Fruit fly (Drosophila melanogaster) whole organism, adult: Measurements from ENCODE around the gene CG4080.

Experiments used
- CG11617 ChIP-seq: fragments of 200-800 bp; sonication (Bioruptor generic); optimal IDR thresholded peaks from 2 replicates; lab custom pipeline; 2017; ENCODE audit warnings: mild to moderate bottlenecking, missing biosample characterization, missing genetic modification reagents, missing genetic modification characterization
- CG12768 ChIP-seq: fragments of 200-800 bp; sonication (Bioruptor generic); optimal IDR thresholded peaks from 2 replicates; lab custom pipeline; 2017; ENCODE audit warnings: missing biosample characterization, missing genetic modification characterization, mild to moderate bottlenecking, moderate library complexity, missing genetic modification reagents
- CG1620 ChIP-seq: fragments of 200-800 bp; sonication (Bioruptor generic); optimal IDR thresholded peaks from 2 replicates; lab custom pipeline; 2016; ENCODE audit warnings: missing biosample characterization, missing genetic modification characterization
- CG33017 ChIP-seq: fragments of 200-800 bp; sonication (Bioruptor generic); optimal IDR thresholded peaks from 2 replicates; lab custom pipeline; 2018; ENCODE audit warnings: missing biosample characterization, mild to moderate bottlenecking, missing genetic modification characterization, moderate library complexity
- CG5204 ChIP-seq: fragments of 200-800 bp; sonication (Bioruptor generic); optimal IDR thresholded peaks from 2 replicates; lab custom pipeline; 2016; ENCODE audit warnings: missing biosample characterization, missing genetic modification characterization
- CG7045 ChIP-seq: fragments of 200-800 bp; sonication (Bioruptor generic); optimal IDR thresholded peaks from 2 replicates; lab custom pipeline; 2017; ENCODE audit warnings: missing biosample characterization, mild to moderate bottlenecking, missing genetic modification characterization
- CG7101 ChIP-seq: fragments of 200-800 bp; sonication (Bioruptor generic); optimal IDR thresholded peaks from 2 replicates; lab custom pipeline; 2018; ENCODE audit warnings: missing biosample characterization, mild to moderate bottlenecking, missing genetic modification characterization, moderate library complexity
- Clk ChIP-seq: fragments of 200-800 bp; sonication (Bioruptor generic); optimal IDR thresholded peaks from 2 replicates; lab custom pipeline; 2017; ENCODE audit warnings: missing biosample characterization, missing genetic modification characterization
- Crg-1 ChIP-seq: fragments of 200-800 bp; sonication (Bioruptor generic); optimal IDR thresholded peaks from 2 replicates; lab custom pipeline; 2016; ENCODE audit warnings: missing biosample characterization, missing genetic modification characterization
- Hr96 ChIP-seq: fragments of 200-800 bp; sonication (Bioruptor generic); optimal IDR thresholded peaks from 2 replicates; lab custom pipeline; 2016; ENCODE audit warnings: missing biosample characterization, missing genetic modification characterization
- Mnt ChIP-seq: fragments of 200-800 bp; sonication (Bioruptor generic); optimal IDR thresholded peaks from 2 replicates; lab custom pipeline; 2016; ENCODE audit warnings: missing biosample characterization, mild to moderate bottlenecking, missing genetic modification characterization
- cic ChIP-seq: fragments of 200-800 bp; sonication (Bioruptor generic); optimal IDR thresholded peaks from 2 replicates; lab custom pipeline; 2017; ENCODE audit warnings: missing biosample characterization, mild to moderate bottlenecking, missing genetic modification characterization, moderate library complexity
- kay ChIP-seq: fragments of 200-800 bp; sonication (Bioruptor generic); peaks from one replicate; lab custom pipeline; 2016; ENCODE audit warnings: missing biosample characterization, missing genetic modification characterization, borderline replicate concordance
- ovo ChIP-seq: fragments of 200-800 bp; sonication (Bioruptor generic); optimal IDR thresholded peaks from 2 replicates; lab custom pipeline; 2016; ENCODE audit warnings: missing biosample characterization, missing genetic modification characterization
- tj ChIP-seq: fragments of 200-800 bp; sonication (Bioruptor generic); optimal IDR thresholded peaks from 3 replicates; lab custom pipeline; 2017; ENCODE audit warnings: missing biosample characterization, mild to moderate bottlenecking, missing genetic modification characterization, moderate library complexity
- toe ChIP-seq: fragments of 200-800 bp; sonication (Bioruptor generic); optimal IDR thresholded peaks from 2 replicates; lab custom pipeline; 2016; ENCODE audit warnings: missing biosample characterization, missing genetic modification characterization

The CG4080 gene

DNA sequence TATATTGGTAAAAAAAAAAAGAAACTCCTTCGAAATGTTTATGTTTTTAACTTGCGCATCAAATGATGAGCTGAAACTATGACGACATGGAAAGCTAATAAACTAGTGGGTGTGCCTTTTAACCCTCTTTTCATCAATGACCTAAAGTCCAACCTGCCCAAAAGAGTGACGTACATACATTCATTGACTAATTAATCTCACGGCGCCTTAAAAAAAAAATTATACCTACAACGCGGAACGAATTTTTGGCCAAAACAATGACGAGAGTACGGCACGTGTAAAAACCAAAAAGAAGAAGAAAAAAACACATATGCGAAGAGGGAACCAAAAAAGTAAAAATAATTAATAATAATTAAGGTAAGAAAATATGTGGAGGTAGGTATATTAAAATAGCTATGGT is 60.5 kb downstream of the CG4080 start, which contains the start of gene PGRP-LC:
PGRP-LC (plus strand) TSS at position 301 of the 400 bp plus-strand sequence.
- TF ChIP-seq CG5204 (GFP tag; lab: Kevin White, UChicago) (no peak), CG33017 (tag; lab: Kevin White, UChicago) (no peak), CG12768 (GFP tag; lab: Kevin White, UChicago) (no peak), toe (GFP tag; lab: Kevin White, UChicago) (no peak), ovo (no peak), Hr96 (no peak), CG1620 (GFP tag; lab: Kevin White, UChicago) (no peak), Mnt (GFP tag; lab: Kevin White, UChicago) (no peak), Crg-1 (no peak), CG7101 (tag; lab: Kevin White, UChicago) (no peak), CG11617 (GFP tag; lab: Kevin White, UChicago) (no peak), CG7045 (no peak), cic (no peak), Clk (GFP tag; lab: Kevin White, UChicago) (no peak), tj (GFP tag; lab: Kevin White, UChicago) (no peak), kay (GFP tag; lab: Kevin White, UChicago) (no peak)

- TF ChIP-seq cic = peak; percentile 51
- no peak for TF ChIP-seq CG7045
Measured at dm6 chr3L:9337942-9338468, 61.0 kb downstream of the CG4080 start.
